Worm (Caenorhabditis elegans) whole organism, mixed stage, embryonic: ENCODE results near the gene K09F6.10.
A peak's percentile ranks its signal among the peaks of the same experiment; 100 is the strongest.
"Not testable (repeated sequence)": the region's sequence is repeated elsewhere in the genome, so short reads cannot be mapped to it uniquely, and the experiment has no call there.

Experiments used
- M03D4.4 ChIP-seq: sonication (generic microtip); optimal IDR thresholded peaks from 2 replicates; lab custom pipeline; 2017; ENCODE audit warnings: mild to moderate bottlenecking, missing genetic modification characterization, missing compliant biosample characterization
- bed-3 ChIP-seq: fragments of 200-800 bp; sonication (Bioruptor generic); optimal IDR thresholded peaks from 3 replicates; lab custom pipeline; 2018; ENCODE audit warnings: mild to moderate bottlenecking, missing genetic modification characterization, moderate library complexity, missing compliant biosample characterization
- blmp-1 ChIP-seq: fragments of 150-350 bp; optimal IDR thresholded peaks from 2 replicates; lab custom pipeline; 2014; ENCODE audit warnings: missing biosample characterization, missing genetic modification characterization
- ceh-43 ChIP-seq: fragments of 200-800 bp; sonication (Bioruptor generic); optimal IDR thresholded peaks from 2 replicates; lab custom pipeline; 2018; ENCODE audit warnings: mild to moderate bottlenecking, missing genetic modification characterization, moderate library complexity, missing compliant biosample characterization
- ces-1 ChIP-seq: fragments of 150-350 bp; optimal IDR thresholded peaks from 2 replicates; lab custom pipeline; 2014; ENCODE audit warnings: missing biosample characterization, missing genetic modification reagents, missing genetic modification characterization
- cnd-1 ChIP-seq: fragments of 200-800 bp; sonication (Bioruptor generic); optimal IDR thresholded peaks from 2 replicates; lab custom pipeline; 2018; ENCODE audit warnings: mild to moderate bottlenecking, missing genetic modification characterization, missing compliant biosample characterization
- elt-1 ChIP-seq: sonication (generic microtip); optimal IDR thresholded peaks from 2 replicates; lab custom pipeline; 2017; ENCODE audit warnings: missing genetic modification characterization, mild to moderate bottlenecking, missing compliant biosample characterization, antibody characterized with exemption, moderate library complexity, borderline replicate concordance; ENCODE audit not compliant: insufficient read depth
- elt-3 ChIP-seq: fragments of 150-350 bp; optimal IDR thresholded peaks from 2 replicates; lab custom pipeline; 2014; ENCODE audit warnings: missing biosample characterization, missing genetic modification characterization
- flh-1 ChIP-seq: fragments of 200-800 bp; sonication (Bioruptor generic); optimal IDR thresholded peaks from 2 replicates; lab custom pipeline; 2018; ENCODE audit warnings: mild to moderate bottlenecking, missing genetic modification characterization, moderate library complexity, missing compliant biosample characterization
- ham-2 ChIP-seq: fragments of 200-800 bp; sonication (Bioruptor generic); optimal IDR thresholded peaks from 2 replicates; lab custom pipeline; 2018; ENCODE audit warnings: mild to moderate bottlenecking, missing genetic modification characterization, missing compliant biosample characterization
- lsy-2 ChIP-seq: fragments of 150-350 bp; optimal IDR thresholded peaks from 2 replicates; lab custom pipeline; 2014; ENCODE audit warnings: missing biosample characterization, missing genetic modification characterization
- mab-5 ChIP-seq: fragments of 150-350 bp; optimal IDR thresholded peaks from 2 replicates; lab custom pipeline; 2014; ENCODE audit warnings: missing biosample characterization, missing genetic modification characterization
- mls-2 ChIP-seq: sonication (generic microtip); optimal IDR thresholded peaks from 2 replicates; lab custom pipeline; 2016; ENCODE audit warnings: mild to moderate bottlenecking, missing genetic modification characterization, moderate library complexity, missing compliant biosample characterization
- nhr-12 ChIP-seq: fragments of 150-350 bp; optimal IDR thresholded peaks from 2 replicates; lab custom pipeline; 2014; ENCODE audit warnings: missing biosample characterization, missing genetic modification characterization
- nhr-2 ChIP-seq: fragments of 150-350 bp; optimal IDR thresholded peaks from 2 replicates; lab custom pipeline; 2014; ENCODE audit warnings: missing biosample characterization, missing genetic modification characterization
- nhr-237 ChIP-seq: fragments of 150-350 bp; optimal IDR thresholded peaks from 2 replicates; lab custom pipeline; 2014; ENCODE audit warnings: missing biosample characterization, missing genetic modification characterization
- nhr-28 ChIP-seq: fragments of 150-350 bp; optimal IDR thresholded peaks from 2 replicates; lab custom pipeline; 2014; ENCODE audit warnings: missing biosample characterization, missing genetic modification characterization
- nhr-76 ChIP-seq: sonication (generic microtip); optimal IDR thresholded peaks from 2 replicates; lab custom pipeline; 2017; ENCODE audit warnings: missing biosample characterization, missing genetic modification characterization
- pha-4 ChIP-seq: fragments of 150-350 bp; optimal IDR thresholded peaks from 2 replicates; lab custom pipeline; 2018; ENCODE audit warnings: missing biosample characterization, missing genetic modification reagents, missing genetic modification characterization
- sem-2 ChIP-seq: fragments of 200-800 bp; sonication (Bioruptor generic); optimal IDR thresholded peaks from 2 replicates; lab custom pipeline; 2018; ENCODE audit warnings: mild to moderate bottlenecking, missing genetic modification characterization, missing compliant biosample characterization
- snpc-4 ChIP-seq: fragments of 150-350 bp; optimal IDR thresholded peaks from 2 replicates; lab custom pipeline; 2014; ENCODE audit warnings: missing biosample characterization, missing genetic modification characterization
- sptf-1 ChIP-seq: sonication (generic microtip); optimal IDR thresholded peaks from 2 replicates; lab custom pipeline; 2017; ENCODE audit warnings: mild to moderate bottlenecking, missing genetic modification characterization, moderate library complexity, missing compliant biosample characterization
- tbx-8 ChIP-seq: fragments of 200-800 bp; sonication (Bioruptor generic); optimal IDR thresholded peaks from 2 replicates; lab custom pipeline; 2018; ENCODE audit warnings: mild to moderate bottlenecking, missing genetic modification characterization, moderate library complexity, missing compliant biosample characterization
- unc-62 ChIP-seq: fragments of 150-350 bp; optimal IDR thresholded peaks from 2 replicates; lab custom pipeline; 2014; ENCODE audit warnings: missing biosample characterization, missing genetic modification reagents, missing genetic modification characterization
- zip-8 ChIP-seq: fragments of 150-350 bp; optimal IDR thresholded peaks from 2 replicates; lab custom pipeline; 2014; ENCODE audit warnings: missing biosample characterization, missing genetic modification characterization

The K09F6.10 gene

DNA sequence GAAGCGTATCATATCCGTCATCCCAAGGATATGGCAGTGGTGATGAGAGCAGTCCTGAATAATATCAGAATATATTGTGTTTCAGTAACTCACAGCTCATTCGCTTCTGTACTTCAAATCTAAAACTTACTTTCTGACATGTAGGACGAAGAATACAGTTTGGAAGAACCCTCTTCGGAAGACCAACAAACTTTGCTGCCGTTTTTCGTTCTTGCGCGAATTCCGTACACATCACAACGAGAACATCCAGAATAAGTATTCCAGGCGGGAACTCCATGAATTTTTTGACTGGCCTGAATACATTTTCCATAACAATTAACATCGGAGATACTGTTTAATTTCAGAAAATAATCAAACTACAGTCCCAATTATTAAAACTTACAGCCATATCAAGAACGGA lies 11.3 kb downstream of the K09F6.10 start, which contains the start of gene K09F6.15:
Gene K09F6.15 (minus strand): TSS at position 101 of the 400 bp plus-strand sequence.
- TF ChIP-seq elt-3 (no peak), blmp-1 (tag; lab: Kevin White, UChicago) (no peak), nhr-28 (tag; lab: Kevin White, UChicago) (no peak), elt-1 (tag; lab: Kevin White, UChicago) (no peak), mab-5 (no peak), bed-3 (GFP tag; lab: Kevin White, UChicago) (no peak), ces-1 (GFP tag; lab: Kevin White, UChicago) (no peak), snpc-4 (tag; lab: Kevin White, UChicago) (no peak), flh-1 (no peak), mls-2 (tag; lab: Kevin White, UChicago) (no peak), M03D4.4 (tag; lab: Kevin White, UChicago) (no peak), lsy-2 (no peak), pha-4 (tag; lab: Kevin White, UChicago) (no peak), nhr-2 (tag; lab: Kevin White, UChicago) (no peak)
- TF ChIP-seq, all 35 proteins: peak for 0

DNA sequence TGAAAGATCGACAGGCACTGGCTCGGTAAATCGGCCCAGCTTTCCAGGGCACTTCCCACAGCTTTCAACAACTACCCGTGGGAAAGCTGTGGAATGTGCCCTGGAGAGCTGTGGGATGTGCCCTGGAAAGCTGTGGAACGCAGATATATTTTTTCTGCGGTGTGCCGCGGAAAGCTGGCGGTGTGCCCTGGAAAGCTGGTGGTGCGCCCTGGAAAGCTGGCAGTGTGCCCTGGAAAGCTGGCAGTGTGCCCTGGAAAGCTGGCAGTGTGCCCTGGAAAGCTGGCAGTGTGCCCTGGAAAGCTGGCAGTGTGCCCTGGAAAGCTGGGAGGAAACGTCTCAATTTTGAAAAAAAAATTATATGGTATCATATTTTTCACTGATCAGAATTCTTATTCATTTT lies 14.9 kb downstream of the K09F6.10 start:
- TF ChIP-seq ham-2 (GFP tag; lab: Kevin White, UChicago) (no peak), nhr-28 (tag; lab: Kevin White, UChicago) (no peak)

ce11 chrII:2254861-2255260 lies 33.8 kb downstream of the K09F6.10 start, which contains the start of gene K09F6.3:
K09F6.3 (plus strand) TSS chrII:2255161.
- TF ChIP-seq elt-3; pha-4 (tag; lab: Kevin White, UChicago); ceh-43 (GFP tag; lab: Kevin White, UChicago): not testable (repeated sequence)

- TF ChIP-seq tbx-8 (GFP tag; lab: Kevin White, UChicago), result no peak
- no peak for TF ChIP-seq nhr-28 (tag; lab: Kevin White, UChicago)
- TF ChIP-seq nhr-237 (tag; lab: Kevin White, UChicago), result no peak
- no peak for TF ChIP-seq cnd-1 (tag; lab: Kevin White, UChicago)
- TF ChIP-seq zip-8 (tag; lab: Kevin White, UChicago), result peak; percentile 60
These were observed 35.0 kb downstream of the K09F6.10 start for ce11 chrII:2253676-2254075.

DNA sequence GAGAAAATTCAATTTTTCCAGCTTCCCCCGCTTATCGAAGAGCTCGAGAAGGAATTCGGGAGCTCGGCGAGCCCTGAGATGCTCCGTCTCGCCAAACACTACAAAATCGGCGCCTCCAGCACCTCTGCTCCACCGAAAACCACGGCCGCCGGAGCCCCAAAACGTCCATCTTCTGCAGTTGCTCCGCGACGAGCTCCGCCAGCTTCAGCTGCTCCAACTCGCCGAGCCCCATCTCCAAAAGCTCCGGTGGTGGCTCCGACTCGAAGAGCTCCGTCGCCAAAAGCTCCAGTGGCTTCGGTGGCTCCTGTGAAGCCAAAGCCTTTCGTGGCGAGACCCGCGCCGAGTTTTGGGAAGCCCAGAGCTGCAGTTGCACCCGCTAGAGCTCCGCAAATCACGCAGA lies 37.1 kb downstream of the K09F6.10 start:
- TF ChIP-seq M03D4.4 (tag; lab: Kevin White, UChicago), result no peak
- TF ChIP-seq sptf-1 (tag; lab: Kevin White, UChicago), result no peak
- TF ChIP-seq ces-1 (GFP tag; lab: Kevin White, UChicago), result no peak
- no peak for TF ChIP-seq sem-2 (GFP tag; lab: Kevin White, UChicago)
- TF ChIP-seq mab-5, result no peak

DNA sequence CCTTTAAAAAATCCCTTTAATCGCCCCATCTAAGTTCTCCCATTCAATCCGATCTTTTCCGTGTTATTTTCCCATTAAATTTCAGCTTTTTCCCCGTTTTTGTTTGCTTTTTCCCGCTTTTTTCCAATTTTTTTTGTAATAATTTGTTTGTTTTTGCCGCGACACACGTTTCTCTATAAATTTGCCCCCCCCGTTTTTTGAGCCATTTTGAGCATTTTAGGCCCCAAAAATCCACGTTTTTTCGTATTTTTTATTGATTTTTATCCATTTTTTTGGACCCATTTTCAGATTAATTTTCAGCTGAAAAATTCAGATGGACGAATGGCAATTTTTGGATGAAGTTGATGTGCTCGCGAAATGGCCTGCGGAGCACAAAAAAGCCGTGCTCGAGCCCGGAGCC lies 45.3 kb downstream of the K09F6.10 start, which contains the start of gene F54A3.2:
Gene F54A3.2 (plus strand): TSS at position 301 of the 400 bp plus-strand sequence.
- TF ChIP-seq mab-5 (no peak), pha-4 (tag; lab: Kevin White, UChicago) (no peak), cnd-1 (tag; lab: Kevin White, UChicago) (no peak), nhr-28 (tag; lab: Kevin White, UChicago) (no peak), flh-1 (no peak), sptf-1 (tag; lab: Kevin White, UChicago) (no peak), unc-62 (GFP tag; lab: Kevin White, UChicago) (no peak), elt-3 (no peak), nhr-76 (no peak), nhr-12 (tag; lab: Kevin White, UChicago) (no peak), snpc-4 (tag; lab: Kevin White, UChicago) (no peak), nhr-237 (tag; lab: Kevin White, UChicago) (no peak)
